Worm (Caenorhabditis elegans): ENCODE results near the gene srh-41.

DNA sequence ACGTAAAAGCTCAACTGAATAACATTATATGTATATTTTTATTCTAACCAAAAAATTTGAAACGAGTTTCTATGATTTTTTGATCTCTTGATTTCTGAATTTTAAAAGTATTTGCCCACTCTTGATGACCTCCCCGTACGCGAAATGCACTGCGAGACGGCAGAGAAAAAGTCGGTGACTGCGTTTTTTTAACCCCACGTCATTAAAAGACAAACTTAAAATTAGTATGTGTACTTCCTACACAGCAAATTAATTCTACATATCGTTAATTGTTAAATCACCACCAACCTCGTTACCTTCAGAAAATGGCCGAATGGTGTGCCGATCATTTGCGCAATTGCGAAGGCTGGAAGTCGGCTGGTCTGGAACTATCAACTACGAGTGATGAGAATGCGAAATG is 5.3 kb upstream of the srh-41 start, which contains the start of gene Y54G11A.4:
- TF ChIP-seq ztf-29 (GFP tag; IDR thresholded peaks at IDR 0.05), result no peak
- TF ChIP-seq flt-1 (GFP tag; IDR thresholded peaks at IDR 0.05), result no peak
- TF ChIP-seq tab-1 (GFP tag; IDR thresholded peaks at IDR 0.05), result no peak
- no peak for TF ChIP-seq med-1 (GFP tag; optimal IDR thresholded peaks at IDR 0.05; ENCODE audit: insufficient read depth)
- TF ChIP-seq T22C8.4 (GFP tag; IDR thresholded peaks at IDR 0.05), result no peak
- no peak for TF ChIP-seq klf-2 (GFP tag; conservative IDR thresholded peaks at IDR 0.05)
- TF ChIP-seq cog-1 (tag; optimal IDR thresholded peaks at IDR 0.05), result no peak
- no peak for TF ChIP-seq ztf-23 (GFP tag; IDR thresholded peaks at IDR 0.05)
